Worm (Caenorhabditis elegans): ENCODE results near the gene gst-3.

gst-3 gene

DNA sequence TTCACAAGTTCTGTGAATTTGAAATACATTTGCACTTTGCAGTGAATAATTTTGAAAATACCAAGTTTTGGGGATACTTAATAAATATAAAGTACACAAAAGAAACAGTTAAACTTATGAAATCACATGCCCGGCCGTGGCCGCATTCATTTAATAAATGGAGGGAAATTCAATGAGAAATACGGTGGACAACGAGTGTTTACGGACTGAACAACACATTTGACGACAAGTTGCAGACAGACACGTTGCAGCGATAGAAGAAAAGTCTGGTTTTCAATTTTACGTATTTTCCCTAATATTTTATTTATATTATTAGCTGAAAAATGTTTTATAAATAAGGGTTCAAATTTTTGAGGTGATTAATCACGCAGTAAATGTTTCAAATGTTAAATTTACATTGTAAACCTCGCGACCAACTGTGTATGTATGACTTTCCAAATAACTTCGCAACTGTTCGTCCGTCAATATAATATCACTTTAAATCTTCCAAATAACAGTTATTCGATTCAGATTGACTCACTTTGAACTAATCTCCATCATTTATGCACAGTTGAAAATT lies 11.5 kb upstream of the gst-3 start, which contains the start of gene copg-1:
Gene copg-1, plus strand, starts transcription at position 509 of the 559 bp plus-strand sequence.
- TF ChIP-seq ztf-25 (GFP tag; IDR thresholded peaks at IDR 0.05) (no peak), let-607 (tag; optimal IDR thresholded peaks at IDR 0.05) (peak; percentile 67 to 87), madf-8 (GFP tag; conservative IDR thresholded peaks at IDR 0.05) (0 out of 2 replicates have a peak, but pooled peaks have one; percentile 6), dox-1 (GFP tag; IDR thresholded peaks at IDR 0.05) (peak; percentile 51), sdz-38 (tag; optimal IDR thresholded peaks at IDR 0.05) (no peak), ztf-28 (GFP tag; IDR thresholded peaks at IDR 0.05) (no peak), F10E7.11 (tag; optimal IDR thresholded peaks at IDR 0.05) (no peak), pha-4 (tag; optimal IDR thresholded peaks at IDR 0.05) (peak; percentile 17), Y53G8AR.9 (GFP tag; conservative IDR thresholded peaks at IDR 0.05) (no peak), Y79H2A.3 (GFP tag; conservative IDR thresholded peaks at IDR 0.05) (no peak), F33H1.4 (GFP tag; IDR thresholded peaks at IDR 0.05) (peak; percentile 46), tbp1 (GFP tag; optimal IDR thresholded peaks at IDR 0.05) (peak; percentile 14), K12H6.12 (tag; optimal IDR thresholded peaks at IDR 0.05) (peak; percentile 22), attf-5 (GFP tag; optimal IDR thresholded peaks at IDR 0.05) (peak; percentile 18), lin-54 (GFP tag; optimal IDR thresholded peaks at IDR 0.05) (peak; percentile 14), lsl-1 (GFP tag; optimal IDR thresholded peaks at IDR 0.05) (peak; percentile 67), lin-35 (GFP tag; optimal IDR thresholded peaks at IDR 0.05) (peak in 1 of 3 experiments; percentile 16), snpc-4 (GFP tag; optimal IDR thresholded peaks at IDR 0.05) (peak; percentile 4), snpc-4 (tag; optimal IDR thresholded peaks at IDR 0.05) (peak in 2 of 4 experiments; percentile 0 to 12), cebp-1 (GFP tag; IDR thresholded peaks at IDR 0.05) (no peak), cebp-1 (tag; optimal IDR thresholded peaks at IDR 0.05) (peak; percentile 67), B0261.1 (tag; optimal IDR thresholded peaks at IDR 0.05) (no peak), dpl-1 (GFP tag; optimal IDR thresholded peaks at IDR 0.05) (peak; percentile 24), efl-1 (GFP tag; optimal IDR thresholded peaks at IDR 0.05) (peak; percentile 56), lin-40 (tag; optimal IDR thresholded peaks at IDR 0.05) (peak; percentile 2), F23B12.7 (tag; optimal IDR thresholded peaks at IDR 0.05; ENCODE audit: insufficient read depth) (peak; percentile 25), hmg-20 (GFP tag; IDR thresholded peaks at IDR 0.05) (no peak), madf-6 (GFP tag; IDR thresholded peaks at IDR 0.05) (peak; percentile 58; the same call in 1 of the 2 replicates), xnd-1 (tag; optimal IDR thresholded peaks at IDR 0.05) (no peak), nhr-80 (tag; optimal IDR thresholded peaks at IDR 0.05) (peak; percentile 2)

DNA sequence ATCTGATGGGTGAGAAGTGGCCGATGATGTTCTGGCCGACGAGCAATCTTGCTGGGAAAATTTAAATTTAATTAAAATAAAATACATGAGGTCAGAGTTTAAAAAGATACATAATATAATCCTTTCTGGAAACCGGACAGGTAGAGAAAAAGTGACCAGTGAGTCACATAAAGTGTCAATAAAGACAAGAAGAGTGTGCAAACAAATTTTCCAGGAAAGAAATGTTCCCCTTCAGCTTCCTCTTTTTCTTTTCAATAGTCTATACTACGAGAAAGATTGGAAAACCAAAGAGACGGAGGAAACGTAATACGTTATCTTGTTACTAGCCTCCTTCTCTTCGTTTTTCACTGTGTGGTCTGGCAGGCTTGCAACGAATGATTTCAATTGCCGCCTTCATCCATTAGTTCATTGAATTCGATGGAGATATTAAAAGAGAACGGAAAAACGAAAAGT lies 10.5 kb upstream of the gst-3 start, which contains the start of gene tsp-12:
Gene tsp-12, minus strand, starts transcription at position 51 of the 453 bp plus-strand sequence.
- TF ChIP-seq F39B2.1 (GFP tag; IDR thresholded peaks at IDR 0.05) (no peak), rec-8 (tag; optimal IDR thresholded peaks at IDR 0.05) (no peak), egl-44 (GFP tag; IDR thresholded peaks at IDR 0.05) (no peak), lin-54 (GFP tag; optimal IDR thresholded peaks at IDR 0.05) (no peak), hlh-26 (GFP tag; conservative IDR thresholded peaks at IDR 0.05) (no peak), T26A5.8 (tag; optimal IDR thresholded peaks at IDR 0.05) (no peak), madf-8 (GFP tag; conservative IDR thresholded peaks at IDR 0.05) (no peak), sea-2 (GFP tag; IDR thresholded peaks at IDR 0.05) (no peak), cebp-2 (GFP tag; IDR thresholded peaks at IDR 0.05) (no peak), nfyb-1 (GFP tag; IDR thresholded peaks at IDR 0.05) (no peak), efl-1 (GFP tag; optimal IDR thresholded peaks at IDR 0.05) (no peak), Y53F4B.3 (GFP tag; IDR thresholded peaks at IDR 0.05) (no peak), akir-1 (GFP tag; optimal IDR thresholded peaks at IDR 0.05) (no peak), ceh-100 (GFP tag; IDR thresholded peaks at IDR 0.05) (no peak), ccch-3 (GFP tag; optimal IDR thresholded peaks at IDR 0.05) (no peak), lin-35 (GFP tag; optimal IDR thresholded peaks at IDR 0.05) (no peak), attf-6 (GFP tag; IDR thresholded peaks at IDR 0.05) (no peak), F37B4.10 (GFP tag; IDR thresholded peaks at IDR 0.05) (no peak), aptf-3 (GFP tag; IDR thresholded peaks at IDR 0.05) (no peak), rpc-1 (optimal IDR thresholded peaks at IDR 0.05) (no peak), rpc-1 (tag; optimal IDR thresholded peaks at IDR 0.05) (no peak)

Data from whole organism, young adult.